Worm (Caenorhabditis elegans) whole organism, L4 larva: Measurements from ENCODE around the gene nuc-1.

Source experiments
- F37D6.2 ChIP-seq: sonication (generic microtip); optimal IDR thresholded peaks from 2 replicates; lab custom pipeline; 2016; ENCODE audit warnings: mild to moderate bottlenecking, missing genetic modification characterization, missing compliant biosample characterization
- R02D3.7 ChIP-seq: fragments of 150-350 bp; sonication (generic microtip); optimal IDR thresholded peaks from 3 replicates; lab custom pipeline; 2014; ENCODE audit warnings: missing biosample characterization, missing genetic modification characterization
- T20F7.1 ChIP-seq: fragments of 200-800 bp; sonication (Bioruptor generic); optimal IDR thresholded peaks from 2 replicates; lab custom pipeline; 2018; ENCODE audit warnings: mild to moderate bottlenecking, missing genetic modification characterization, missing compliant biosample characterization
- Y105C5A.15 ChIP-seq: fragments of 200-800 bp; sonication (Bioruptor generic); IDR thresholded peaks from 2 replicates; pipeline ENCODE4 v1.3.6; 2022; ENCODE audit warnings: missing genetic modification characterization, missing compliant biosample characterization
- ZK546.5 ChIP-seq, 2 experiments: sonication (generic microtip); optimal IDR thresholded peaks; 2 replicates each; lab custom pipeline; 2017; ENCODE audit warnings: missing biosample characterization in 2 of 2, missing genetic modification characterization in 2 of 2
- aha-1 ChIP-seq: fragments of 150-350 bp; peaks from one replicate; lab custom pipeline; 2014; ENCODE audit warnings: missing biosample characterization, missing genetic modification characterization
- ceh-20 ChIP-seq: fragments of 200-800 bp; sonication (Bioruptor generic); IDR thresholded peaks from 2 replicates; pipeline ENCODE4 v1.3.6; 2022; ENCODE audit warnings: missing genetic modification reagents, missing genetic modification characterization, missing compliant biosample characterization
- ceh-28 ChIP-seq: fragments of 150-350 bp; optimal IDR thresholded peaks from 2 replicates; lab custom pipeline; 2014; ENCODE audit warnings: missing biosample characterization, missing genetic modification reagents, missing genetic modification characterization
- ceh-32 ChIP-seq: sonication (generic microtip); optimal IDR thresholded peaks from 2 replicates; lab custom pipeline; 2016; ENCODE audit warnings: mild to moderate bottlenecking, missing genetic modification characterization, missing compliant biosample characterization; ENCODE audit not compliant: poor library complexity
- ceh-62 ChIP-seq: sonication (generic microtip); optimal IDR thresholded peaks from 2 replicates; lab custom pipeline; 2017; ENCODE audit warnings: missing biosample characterization, missing genetic modification characterization
- ces-1 ChIP-seq: fragments of 150-350 bp; sonication (generic microtip); optimal IDR thresholded peaks from 4 replicates; lab custom pipeline; 2014; ENCODE audit warnings: missing biosample characterization, missing genetic modification reagents, missing genetic modification characterization
- ctbp-1 ChIP-seq: fragments of 200-800 bp; sonication (Bioruptor generic); IDR thresholded peaks from 2 replicates; pipeline ENCODE4 v1.3.6; 2022; ENCODE audit warnings: missing genetic modification reagents, missing genetic modification characterization, missing compliant biosample characterization
- daf-16 ChIP-seq, 3 experiments: sonication (generic microtip); optimal IDR thresholded peaks; 2 replicates each; lab custom pipeline; 2016 to 2017; ENCODE audit warnings: missing genetic modification characterization in 3 of 3, missing genetic modification reagents in 3 of 3, mild to moderate bottlenecking in 2 of 3, missing compliant biosample characterization in 2 of 3, missing biosample characterization in 1 of 3, moderate library complexity in 1 of 3
- dmd-6 ChIP-seq: fragments of 200-800 bp; sonication (Bioruptor generic); IDR thresholded peaks from 2 replicates; pipeline ENCODE4 v1.3.6; 2022; ENCODE audit warnings: missing genetic modification reagents, missing genetic modification characterization, missing compliant biosample characterization
- dpl-1 ChIP-seq: fragments of 150-350 bp; optimal IDR thresholded peaks from 2 replicates; lab custom pipeline; 2014; ENCODE audit warnings: missing biosample characterization, missing genetic modification reagents, missing genetic modification characterization
- dve-1 ChIP-seq: sonication (generic microtip); optimal IDR thresholded peaks from 2 replicates; lab custom pipeline; 2017; ENCODE audit warnings: antibody characterized with exemption, mild to moderate bottlenecking, missing genetic modification characterization, missing compliant biosample characterization; ENCODE audit not compliant: insufficient read depth
- gei-8 ChIP-seq: fragments of 200-800 bp; sonication (Bioruptor generic); optimal IDR thresholded peaks from 2 replicates; lab custom pipeline; 2018; ENCODE audit warnings: mild to moderate bottlenecking, missing genetic modification characterization, missing compliant biosample characterization
- hlh-11 ChIP-seq: fragments of 200-800 bp; sonication (Bioruptor generic); optimal IDR thresholded peaks from 2 replicates; lab custom pipeline; 2018; ENCODE audit warnings: mild to moderate bottlenecking, missing genetic modification characterization, missing compliant biosample characterization
- hlh-30 ChIP-seq: sonication (generic microtip); optimal IDR thresholded peaks from 2 replicates; lab custom pipeline; 2017; ENCODE audit warnings: antibody characterized with exemption, mild to moderate bottlenecking, missing genetic modification characterization, missing compliant biosample characterization; ENCODE audit not compliant: insufficient read depth
- lim-7 ChIP-seq: fragments of 200-800 bp; sonication (Bioruptor generic); IDR thresholded peaks from 2 replicates; pipeline ENCODE4 v1.3.6; 2022; ENCODE audit warnings: missing genetic modification characterization, missing compliant biosample characterization
- lin-15B ChIP-seq: fragments of 150-350 bp; sonication (generic microtip); optimal IDR thresholded peaks from 3 replicates; lab custom pipeline; 2014; ENCODE audit warnings: missing biosample characterization, missing genetic modification characterization
- lsy-2 ChIP-seq, 2 experiments: fragments of 150-350 bp in 1 of 2; sonication (generic microtip) in 1 of 2; optimal IDR thresholded peaks; 2 replicates each; lab custom pipeline; 2014 to 2017; ENCODE audit warnings: missing biosample characterization in 2 of 2, missing genetic modification characterization in 2 of 2
- mdl-1 ChIP-seq, 2 experiments: fragments of 150-350 bp in 1 of 2; sonication (generic microtip) in 1 of 2; optimal IDR thresholded peaks; 2 replicates each; lab custom pipeline; 2014 to 2017; ENCODE audit warnings: missing biosample characterization in 2 of 2, missing genetic modification characterization in 2 of 2
- mdt-29 ChIP-seq: fragments of 200-800 bp; sonication (Bioruptor generic); IDR thresholded peaks from 2 replicates; pipeline ENCODE4 v1.3.6; 2022; ENCODE audit warnings: missing genetic modification reagents, missing genetic modification characterization, missing compliant biosample characterization
- mep-1 ChIP-seq: fragments of 150-350 bp; sonication (generic microtip); optimal IDR thresholded peaks from 3 replicates; lab custom pipeline; 2014; ENCODE audit warnings: missing biosample characterization, missing genetic modification characterization
- mes-2 ChIP-seq: sonication (generic microtip); optimal IDR thresholded peaks from 2 replicates; lab custom pipeline; 2016; ENCODE audit warnings: missing genotype, mild to moderate bottlenecking, missing genetic modification characterization, missing compliant biosample characterization; ENCODE audit not compliant: poor library complexity, severe bottlenecking
- mxl-3 ChIP-seq: fragments of 200-800 bp; sonication (Bioruptor generic); optimal IDR thresholded peaks from 2 replicates; lab custom pipeline; 2018; ENCODE audit warnings: mild to moderate bottlenecking, missing genetic modification characterization, missing compliant biosample characterization
- nhr-10 ChIP-seq: fragments of 150-350 bp; optimal IDR thresholded peaks from 2 replicates; lab custom pipeline; 2014; ENCODE audit warnings: missing biosample characterization, missing genetic modification characterization
- nhr-237 ChIP-seq: sonication (generic microtip); optimal IDR thresholded peaks from 2 replicates; lab custom pipeline; 2017; ENCODE audit warnings: missing biosample characterization, missing genetic modification characterization
- nhr-25 ChIP-seq: sonication (generic microtip); optimal IDR thresholded peaks from 2 replicates; lab custom pipeline; 2017; ENCODE audit warnings: missing genetic modification characterization, mild to moderate bottlenecking, missing compliant biosample characterization, antibody characterized with exemption, moderate library complexity, borderline replicate concordance; ENCODE audit not compliant: insufficient read depth
- nhr-28 ChIP-seq: fragments of 150-350 bp; optimal IDR thresholded peaks from 2 replicates; lab custom pipeline; 2014; ENCODE audit warnings: missing biosample characterization, missing genetic modification characterization
- nhr-42 ChIP-seq: fragments of 200-800 bp; sonication (Bioruptor generic); IDR thresholded peaks from 2 replicates; pipeline ENCODE4 v1.3.6; 2022; ENCODE audit warnings: missing genetic modification characterization, missing compliant biosample characterization
- nhr-76 ChIP-seq: fragments of 150-350 bp; optimal IDR thresholded peaks from 2 replicates; lab custom pipeline; 2014; ENCODE audit warnings: missing biosample characterization, missing genetic modification characterization
- nhr-77 ChIP-seq: fragments of 150-350 bp; optimal IDR thresholded peaks from 2 replicates; lab custom pipeline; 2014; ENCODE audit warnings: missing biosample characterization, missing genetic modification characterization
- php-3 ChIP-seq: fragments of 200-800 bp; sonication (Bioruptor generic); IDR thresholded peaks from 2 replicates; pipeline ENCODE4 v1.3.6; 2022; ENCODE audit warnings: missing genetic modification reagents, missing genetic modification characterization, missing compliant biosample characterization
- pqm-1 ChIP-seq: sonication (generic microtip); optimal IDR thresholded peaks from 2 replicates; lab custom pipeline; 2017; ENCODE audit warnings: missing biosample characterization, missing genetic modification characterization
- snpc-1.2 ChIP-seq: fragments of 200-800 bp; sonication (Bioruptor generic); IDR thresholded peaks from 2 replicates; pipeline ENCODE4 v1.3.6; 2022; ENCODE audit warnings: missing genetic modification reagents, missing genetic modification characterization, missing compliant biosample characterization
- unc-39 ChIP-seq: sonication (generic microtip); optimal IDR thresholded peaks from 2 replicates; lab custom pipeline; 2017; ENCODE audit warnings: missing biosample characterization, missing genetic modification characterization
- unc-62 ChIP-seq, 3 experiments: fragments of 150-350 bp in 1 of 3; sonication (generic microtip); optimal IDR thresholded peaks in 2 of 3; peaks in 1 of 3; 1 replicate in 1 of 3; 2 replicates in 2 of 3; lab custom pipeline; 2014 to 2017; ENCODE audit warnings: missing biosample characterization in 3 of 3, missing genetic modification characterization in 3 of 3, missing genetic modification reagents in 3 of 3, missing genotype in 1 of 3
- zag-1 ChIP-seq: fragments of 150-350 bp; optimal IDR thresholded peaks from 2 replicates; lab custom pipeline; 2014; ENCODE audit warnings: missing biosample characterization, missing genetic modification characterization
- zfp-3 ChIP-seq: fragments of 200-800 bp; sonication (Bioruptor generic); conservative IDR thresholded peaks from 2 replicates; pipeline ENCODE4 v1.3.6; 2022; ENCODE audit warnings: missing genetic modification reagents, missing genetic modification characterization, missing compliant biosample characterization
- zip-11 ChIP-seq: fragments of 200-800 bp; sonication (Bioruptor generic); IDR thresholded peaks from 2 replicates; pipeline ENCODE4 v1.3.6; 2022; ENCODE audit warnings: missing genetic modification characterization, missing compliant biosample characterization

The nuc-1 gene

ce11 chrX:9553095-9553494 lies 13.4 kb downstream of the nuc-1 start:
- TF ChIP-seq nhr-28 (tag; lab: Kevin White, UChicago) (peak; percentile 98), nhr-237 (tag; lab: Kevin White, UChicago) (no peak), hlh-30 (peak; percentile 81), mes-2 (tag; lab: Kevin White, UChicago) (peak; percentile 37), nhr-25 (tag; lab: Kevin White, UChicago) (peak; percentile 86), T20F7.1 (GFP tag; lab: Kevin White, UChicago) (no peak), lin-15B (no peak), daf-16 (GFP tag; optimal IDR thresholded peaks at IDR 0.05; lab: Kevin White, UChicago) (no peak), daf-16 (tag; optimal IDR thresholded peaks at IDR 0.05; lab: Kevin White, UChicago) (peak; percentile 80), nhr-77 (tag; lab: Kevin White, UChicago) (peak; percentile 83), unc-39 (tag; lab: Kevin White, UChicago) (no peak), hlh-11 (tag; lab: Kevin White, UChicago) (peak; percentile 80), F37D6.2 (tag; lab: Kevin White, UChicago) (no peak), mep-1 (tag; lab: Kevin White, UChicago) (peak; percentile 64), dve-1 (tag; lab: Kevin White, UChicago) (peak; percentile 76), pqm-1 (tag; lab: Kevin White, UChicago) (peak; percentile 79), ceh-62 (tag; lab: Kevin White, UChicago) (no peak), nhr-10 (peak; percentile 6), mxl-3 (peak; percentile 80), dmd-6 (GFP tag; lab: Robert Waterston, UW) (peak; percentile 89), lsy-2 (tag; optimal IDR thresholded peaks at IDR 0.05; lab: Kevin White, UChicago) (peak in 1 of 2 experiments; percentile 55), dpl-1 (GFP tag; lab: Kevin White, UChicago) (peak; percentile 10), nhr-42 (GFP tag; lab: Robert Waterston, UW) (no peak), R02D3.7 (tag; lab: Kevin White, UChicago) (no peak), aha-1 (tag; lab: Kevin White, UChicago) (peak; percentile 94), unc-62 (GFP tag; optimal IDR thresholded peaks at IDR 0.05 in 1 of 2; lab: Kevin White, UChicago) (peak in 1 of 2 experiments; percentile 88), unc-62 (tag; optimal IDR thresholded peaks at IDR 0.05; lab: Kevin White, UChicago) (no peak), gei-8 (GFP tag; lab: Kevin White, UChicago) (no peak), mdl-1 (tag; optimal IDR thresholded peaks at IDR 0.05; lab: Kevin White, UChicago) (peak in 1 of 2 experiments; percentile 83)

- TF ChIP-seq ces-1 (GFP tag; lab: Kevin White, UChicago) (no peak), unc-62 (GFP tag; optimal IDR thresholded peaks at IDR 0.05 in 1 of 2; lab: Kevin White, UChicago) (peak in 1 of 2 experiments; percentile 56), unc-62 (tag; optimal IDR thresholded peaks at IDR 0.05; lab: Kevin White, UChicago) (no peak)
These were observed 15.5 kb downstream of the nuc-1 start for ce11 chrX:9555238-9555637.

- no peak for TF ChIP-seq mdt-29
- TF ChIP-seq T20F7.1 (GFP tag; lab: Kevin White, UChicago): no peak
- TF ChIP-seq aha-1 (tag; lab: Kevin White, UChicago): peak; percentile 65
- TF ChIP-seq, all 104 proteins: peak for 1
These were observed 16.3 kb downstream of the nuc-1 start for ce11 chrX:9556038-9556437.

ce11 chrX:9560931-9561330 lies 21.2 kb downstream of the nuc-1 start:
- no peak for TF ChIP-seq nhr-25 (tag; lab: Kevin White, UChicago)
- TF ChIP-seq hlh-11 (tag; lab: Kevin White, UChicago): peak; percentile 39
- TF ChIP-seq mxl-3: no peak
- no peak for TF ChIP-seq nhr-237 (tag; lab: Kevin White, UChicago)
- TF ChIP-seq ceh-28 (tag; lab: Kevin White, UChicago): no peak
- TF ChIP-seq zip-11: no peak
- no peak for TF ChIP-seq gei-8 (GFP tag; lab: Kevin White, UChicago)
- TF ChIP-seq nhr-76 (tag; lab: Kevin White, UChicago): no peak
- no peak for TF ChIP-seq ceh-32
- no peak for TF ChIP-seq aha-1 (tag; lab: Kevin White, UChicago)
- 0 out of 2 replicates have a peak, but pooled peaks have one; percentile 72 for TF ChIP-seq Y105C5A.15 (GFP tag; lab: Robert Waterston, UW)
- TF ChIP-seq ZK546.5 (tag; optimal IDR thresholded peaks at IDR 0.05; lab: Kevin White, UChicago): no peak
- peak; percentile 38; the same call in 1 of the 2 replicates for TF ChIP-seq ctbp-1 (GFP tag; lab: Robert Waterston, UW)
- TF ChIP-seq ceh-20: 0 out of 2 replicates have a peak, but pooled peaks have one; percentile 28
- no peak for TF ChIP-seq ceh-62 (tag; lab: Kevin White, UChicago)
- TF ChIP-seq snpc-1.2: no peak
- TF ChIP-seq dpl-1 (GFP tag; lab: Kevin White, UChicago): no peak
- no peak for TF ChIP-seq zag-1 (tag; lab: Kevin White, UChicago)
- TF ChIP-seq lim-7 (GFP tag; lab: Robert Waterston, UW): peak; percentile 88
- TF ChIP-seq php-3 (GFP tag; lab: Robert Waterston, UW): 0 out of 2 replicates have a peak, but pooled peaks have one; percentile 27
- TF ChIP-seq zfp-3 (GFP tag; lab: Robert Waterston, UW): peak; percentile 71
- peak; percentile 69 for TF ChIP-seq dve-1 (tag; lab: Kevin White, UChicago)
